Worm (Caenorhabditis elegans): ENCODE results near the gene C08D8.1.

ce11 chrV:8299191-8299854 is 46.2 kb upstream of the C08D8.1 start, which contains the start of gene W02D7.5:
- TF ChIP-seq flt-1 (GFP tag; IDR thresholded peaks at IDR 0.05), result no peak
- TF ChIP-seq tab-1 (GFP tag; IDR thresholded peaks at IDR 0.05), result no peak
- TF ChIP-seq klf-2 (GFP tag; conservative IDR thresholded peaks at IDR 0.05), result no peak
- no peak for TF ChIP-seq med-1 (GFP tag; optimal IDR thresholded peaks at IDR 0.05; ENCODE audit: insufficient read depth)
- no peak for TF ChIP-seq ztf-29 (GFP tag; IDR thresholded peaks at IDR 0.05)
- TF ChIP-seq T22C8.4 (GFP tag; IDR thresholded peaks at IDR 0.05), result no peak
